Fruit fly (Drosophila melanogaster): ENCODE data around the gene Trxr1.
A peak's percentile ranks its signal among the peaks of the same experiment; 100 is the strongest.

The Trxr1 gene

DNA sequence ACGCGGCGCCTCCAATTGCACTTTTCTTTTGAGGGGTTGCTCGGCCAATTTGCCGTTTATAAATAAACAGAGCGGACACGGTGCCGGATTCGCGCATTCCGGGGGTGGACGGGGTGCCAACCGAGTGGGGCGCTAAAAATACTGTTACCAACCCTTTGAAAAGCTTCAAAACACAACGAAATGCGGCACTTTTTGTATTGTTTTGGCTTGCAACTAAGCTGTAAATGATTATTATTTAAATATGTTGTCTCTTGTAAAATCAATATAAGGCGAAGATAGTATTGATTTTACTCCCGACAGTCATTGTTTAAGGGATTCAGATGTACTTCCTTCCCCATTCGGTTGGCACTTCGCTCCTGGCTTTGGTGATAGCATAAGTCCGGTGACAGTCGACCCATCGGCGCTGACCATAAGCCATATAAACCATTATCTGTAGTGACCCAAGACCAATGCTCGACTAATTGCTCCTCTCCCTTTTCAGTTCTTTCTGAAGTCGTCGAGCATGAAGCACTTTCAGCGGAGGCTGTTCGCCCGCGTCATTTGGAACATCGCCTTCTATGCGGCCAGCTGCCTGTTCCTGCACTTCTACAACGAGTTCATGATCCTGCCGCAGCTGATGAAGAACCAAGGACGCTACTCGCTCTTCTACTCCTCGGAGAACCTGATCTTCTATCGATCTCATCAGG lies 31.6 kb downstream of the Trxr1 start, which contains the start of gene CG15343 (continued):
- TF ChIP-seq CG16779 (tag; optimal IDR thresholded peaks at IDR 0.05) = no peak
- TF ChIP-seq OdsH (GFP tag; optimal IDR thresholded peaks at IDR 0.05) = peak; percentile 56
- no peak for TF ChIP-seq vri (GFP tag; optimal IDR thresholded peaks at IDR 0.05)
- no peak for TF ChIP-seq CG8119 (GFP tag; IDR thresholded peaks at IDR 0.05)
- no peak for TF ChIP-seq CG6854 (GFP tag; optimal IDR thresholded peaks at IDR 0.05)
- peak; percentile 35 for TF ChIP-seq CG6808 (GFP tag; optimal IDR thresholded peaks at IDR 0.05)
- no peak for TF ChIP-seq CG11762 (GFP tag; optimal IDR thresholded peaks at IDR 0.05; ENCODE audit: insufficient read depth)
- TF ChIP-seq CG15336 (GFP tag; IDR thresholded peaks at IDR 0.05) = no peak
- no peak for TF ChIP-seq salr (GFP tag; optimal IDR thresholded peaks at IDR 0.05)
- TF ChIP-seq cyc (GFP tag; optimal IDR thresholded peaks at IDR 0.05) = peak; percentile 46
- TF ChIP-seq dac (GFP tag; optimal IDR thresholded peaks at IDR 0.05) = no peak
- peak; percentile 42 for TF ChIP-seq CG6792 (GFP tag; optimal IDR thresholded peaks at IDR 0.05)
- TF ChIP-seq CG3919 (GFP tag; optimal IDR thresholded peaks at IDR 0.05) = peak; percentile 49
- no peak for TF ChIP-seq CG4318 (GFP tag; optimal IDR thresholded peaks at IDR 0.05)
- TF ChIP-seq CG11902 (GFP tag; optimal IDR thresholded peaks at IDR 0.05) = peak; percentile 87
- TF ChIP-seq Sox102F (GFP tag; optimal IDR thresholded peaks at IDR 0.05) = peak; percentile 50
- peak; percentile 83 for TF ChIP-seq Eip78C (GFP tag)
- TF ChIP-seq Hr39 (GFP tag; optimal IDR thresholded peaks at IDR 0.05) = peak; percentile 60
- TF ChIP-seq Sox14 (GFP tag; optimal IDR thresholded peaks at IDR 0.05) = peak; percentile 56
- TF ChIP-seq esn (GFP tag; optimal IDR thresholded peaks at IDR 0.05) = peak; percentile 56
- TF ChIP-seq fkh (GFP tag; optimal IDR thresholded peaks at IDR 0.05) = peak; percentile 10
- no peak for TF ChIP-seq Blimp-1 (GFP tag; optimal IDR thresholded peaks at IDR 0.05)
- TF ChIP-seq CG10669 (GFP tag; optimal IDR thresholded peaks at IDR 0.05) = peak; percentile 56
- peak; percentile 53 for TF ChIP-seq CG32006 (GFP tag; optimal IDR thresholded peaks at IDR 0.05)
- TF ChIP-seq fd85E (GFP tag; optimal IDR thresholded peaks at IDR 0.05) = no peak
- TF ChIP-seq CG10631 (GFP tag; optimal IDR thresholded peaks at IDR 0.05) = no peak
- TF ChIP-seq Hr4 (GFP tag; optimal IDR thresholded peaks at IDR 0.05) = no peak

DNA sequence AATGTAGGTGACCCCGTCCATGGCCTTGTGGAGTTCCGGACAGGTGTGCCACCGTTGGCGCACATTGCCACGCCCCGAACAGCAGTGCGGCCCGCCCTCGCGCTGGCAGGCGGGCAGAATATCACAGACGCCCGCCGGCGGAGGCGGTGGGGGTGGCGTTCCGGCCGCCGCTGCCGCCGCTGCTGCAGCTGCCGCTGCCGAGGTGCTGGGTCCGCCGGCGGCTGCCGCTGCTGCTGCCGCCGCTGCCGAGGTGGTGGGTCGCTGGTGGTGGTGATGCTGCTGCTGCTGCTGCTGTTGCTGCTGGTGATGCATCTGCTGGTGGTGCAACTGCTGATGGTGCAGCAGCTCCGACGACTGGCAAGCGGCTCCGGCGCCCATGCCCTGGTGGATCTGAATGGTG lies 42.7 kb downstream of the Trxr1 start:
- TF ChIP-seq CG3919 (GFP tag; optimal IDR thresholded peaks at IDR 0.05) (no peak), CG3032 (tag; optimal IDR thresholded peaks at IDR 0.05) (no peak), CG8119 (GFP tag; IDR thresholded peaks at IDR 0.05) (no peak), ss (GFP tag; optimal IDR thresholded peaks at IDR 0.05) (no peak), OdsH (GFP tag; optimal IDR thresholded peaks at IDR 0.05) (no peak), CG6276 (GFP tag; optimal IDR thresholded peaks at IDR 0.05) (no peak), CG8319 (GFP tag; optimal IDR thresholded peaks at IDR 0.05) (no peak), achi (GFP tag; optimal IDR thresholded peaks at IDR 0.05) (no peak), CG6854 (GFP tag; optimal IDR thresholded peaks at IDR 0.05) (no peak), CG34406 (GFP tag; optimal IDR thresholded peaks at IDR 0.05) (no peak), fd85E (GFP tag; optimal IDR thresholded peaks at IDR 0.05) (no peak), Sox102F (GFP tag; optimal IDR thresholded peaks at IDR 0.05) (no peak), Eip78C (GFP tag) (no peak), net (GFP tag; optimal IDR thresholded peaks at IDR 0.05) (no peak)

dm6 chrX:8286859-8287258 lies 44.5 kb downstream of the Trxr1 start:
- TF ChIP-seq Gug (GFP tag; IDR thresholded peaks at IDR 0.05) (no peak), Sox102F (GFP tag; optimal IDR thresholded peaks at IDR 0.05) (no peak), svp (GFP tag) (no peak), fd59A (GFP tag; optimal IDR thresholded peaks at IDR 0.05) (no peak), CG3032 (tag; optimal IDR thresholded peaks at IDR 0.05) (no peak), achi (GFP tag; optimal IDR thresholded peaks at IDR 0.05) (no peak), Ets96B (tag; optimal IDR thresholded peaks at IDR 0.05) (no peak), CG3919 (GFP tag; optimal IDR thresholded peaks at IDR 0.05) (no peak), OdsH (GFP tag; optimal IDR thresholded peaks at IDR 0.05) (no peak), dsx (GFP tag; optimal IDR thresholded peaks at IDR 0.05; ENCODE audit: poor library complexity, severe bottlenecking) (no peak), CG1621 (tag; optimal IDR thresholded peaks at IDR 0.05) (no peak), CG8632 (GFP tag; optimal IDR thresholded peaks at IDR 0.05) (no peak), Blimp-1 (GFP tag; optimal IDR thresholded peaks at IDR 0.05) (no peak), CG31627 (GFP tag; optimal IDR thresholded peaks at IDR 0.05) (no peak)
